Worm (Caenorhabditis elegans) whole organism, L2 larva: ENCODE measurements around the gene cest-24.
A peak's percentile ranks its signal among the peaks of the same experiment; 100 is the strongest.

ENCODE experiments used
- F13H6.1 ChIP-seq: sonication (generic microtip); optimal IDR thresholded peaks from 2 replicates; lab custom pipeline; 2016; ENCODE audit warnings: missing genetic modification characterization, missing compliant biosample characterization
- ZK546.5 ChIP-seq: sonication (generic microtip); optimal IDR thresholded peaks from 2 replicates; lab custom pipeline; 2017; ENCODE audit warnings: missing biosample characterization, missing genetic modification characterization
- egl-27 ChIP-seq: sonication (generic microtip); optimal IDR thresholded peaks from 3 replicates; lab custom pipeline; 2017; ENCODE audit warnings: missing biosample characterization, missing genetic modification reagents, missing genetic modification characterization
- nhr-129 ChIP-seq: fragments of 150-350 bp; optimal IDR thresholded peaks from 2 replicates; lab custom pipeline; 2014; ENCODE audit warnings: missing biosample characterization, missing genetic modification characterization
- nhr-21 ChIP-seq: fragments of 150-350 bp; optimal IDR thresholded peaks from 2 replicates; lab custom pipeline; 2014; ENCODE audit warnings: missing biosample characterization, missing genetic modification characterization
- nhr-77 ChIP-seq: fragments of 150-350 bp; optimal IDR thresholded peaks from 2 replicates; lab custom pipeline; 2014; ENCODE audit warnings: missing biosample characterization, missing genetic modification characterization
- peb-1 ChIP-seq: fragments of 150-350 bp; optimal IDR thresholded peaks from 2 replicates; lab custom pipeline; 2014; ENCODE audit warnings: missing biosample characterization, missing genetic modification characterization
- skn-1 ChIP-seq: sonication (generic microtip); optimal IDR thresholded peaks from 2 replicates; lab custom pipeline; 2017; ENCODE audit warnings: missing biosample characterization, missing genetic modification characterization

DNA sequence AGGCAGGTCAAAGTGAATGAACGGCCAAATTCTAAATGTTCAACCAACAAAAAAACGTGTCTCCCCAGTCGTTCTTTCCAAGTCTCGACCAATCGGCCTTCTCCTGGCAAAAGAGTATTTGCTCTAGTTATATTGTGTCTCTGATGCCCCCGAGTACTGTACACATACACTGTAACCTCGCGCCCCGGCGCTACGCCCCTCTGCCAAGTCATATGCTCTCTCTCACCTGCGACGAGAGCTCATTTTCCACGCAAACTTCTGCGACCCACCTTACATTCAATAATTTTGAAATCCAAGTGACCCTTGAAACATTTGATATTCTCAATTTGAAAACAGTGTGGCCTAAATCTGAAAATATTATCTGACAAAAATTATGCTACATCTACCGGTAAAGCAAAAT, 40.5 kb downstream of the cest-24 start:
- TF ChIP-seq skn-1 (tag; lab: Kevin White, UChicago) (no peak), nhr-21 (tag; lab: Kevin White, UChicago) (no peak), ZK546.5 (tag; lab: Kevin White, UChicago) (no peak), nhr-77 (tag; lab: Kevin White, UChicago) (no peak), nhr-129 (tag; lab: Kevin White, UChicago) (peak; percentile 14), peb-1 (tag; lab: Kevin White, UChicago) (no peak), F13H6.1 (tag; lab: Kevin White, UChicago) (peak; percentile 83), egl-27 (tag; lab: Kevin White, UChicago) (no peak)
